Worm (Caenorhabditis elegans) whole organism, L1 larva: ENCODE results near the gene pals-17.

Experiments
- C04F5.9 ChIP-seq: sonication (generic microtip); optimal IDR thresholded peaks from 2 replicates; lab custom pipeline; 2016; ENCODE audit warnings: missing genetic modification characterization, missing compliant biosample characterization
- F16B12.6 ChIP-seq: fragments of 150-350 bp; optimal IDR thresholded peaks from 2 replicates; lab custom pipeline; 2014; ENCODE audit warnings: missing biosample characterization, missing genetic modification characterization
- Y116A8C.19 ChIP-seq: sonication (generic microtip); optimal IDR thresholded peaks from 2 replicates; lab custom pipeline; 2016; ENCODE audit warnings: missing compliant biosample characterization, missing genetic modification characterization, borderline replicate concordance
- aha-1 ChIP-seq: fragments of 150-350 bp; optimal IDR thresholded peaks from 2 replicates; lab custom pipeline; 2014; ENCODE audit warnings: missing biosample characterization, missing genetic modification characterization
- alr-1 ChIP-seq: fragments of 200-800 bp; sonication (Bioruptor generic); optimal IDR thresholded peaks from 2 replicates; lab custom pipeline; 2018; ENCODE audit warnings: borderline replicate concordance, mild to moderate bottlenecking, missing genetic modification characterization, missing compliant biosample characterization
- aly-2 ChIP-seq: fragments of 150-350 bp; optimal IDR thresholded peaks from 2 replicates; lab custom pipeline; 2014; ENCODE audit warnings: missing biosample characterization, missing genetic modification characterization
- ama-1 ChIP-seq: fragments of 150-350 bp; optimal IDR thresholded peaks from 2 replicates; lab custom pipeline; 2014
- blmp-1 ChIP-seq: fragments of 150-350 bp; optimal IDR thresholded peaks from 2 replicates; lab custom pipeline; 2014; ENCODE audit warnings: missing biosample characterization, missing genetic modification characterization
- ceh-82 ChIP-seq, 3 experiments: fragments of 150-350 bp in 1 of 3; sonication (generic microtip) in 2 of 3; optimal IDR thresholded peaks; 2 replicates each; lab custom pipeline; 2014 to 2017; ENCODE audit warnings: missing biosample characterization in 3 of 3, missing genetic modification characterization in 3 of 3
- ceh-90 ChIP-seq: sonication (generic microtip); optimal IDR thresholded peaks from 2 replicates; lab custom pipeline; 2016; ENCODE audit warnings: missing genetic modification characterization, missing compliant biosample characterization
- efl-1 ChIP-seq, 4 experiments: fragments of 150-350 bp; optimal IDR thresholded peaks in 3 of 4; peaks in 1 of 4; 1 replicate in 1 of 4; 2 replicates in 3 of 4; lab custom pipeline; 2014; ENCODE audit warnings: missing biosample characterization in 2 of 4, missing genetic modification characterization in 2 of 4, missing genetic modification reagents in 2 of 4
- efl-3 ChIP-seq: fragments of 200-800 bp; sonication (Bioruptor generic); optimal IDR thresholded peaks from 2 replicates; lab custom pipeline; 2018; ENCODE audit warnings: mild to moderate bottlenecking, missing genetic modification characterization, missing compliant biosample characterization
- egl-13 ChIP-seq: sonication (generic microtip); optimal IDR thresholded peaks from 2 replicates; lab custom pipeline; 2016; ENCODE audit warnings: missing genotype, missing genetic modification reagents, missing genetic modification characterization, missing compliant biosample characterization
- elt-2 ChIP-seq: sonication (generic microtip); optimal IDR thresholded peaks from 2 replicates; lab custom pipeline; 2016; ENCODE audit warnings: missing genetic modification characterization, mild to moderate bottlenecking, inconsistent platforms, missing compliant biosample characterization, missing genetic modification reagents
- elt-3 ChIP-seq, 6 experiments: fragments of 150-350 bp in 1 of 6; sonication (generic microtip); optimal IDR thresholded peaks; 2 replicates each; lab custom pipeline; 2017 to 2018; ENCODE audit warnings: missing biosample characterization in 6 of 6, missing genetic modification characterization in 6 of 6, inconsistent platforms in 1 of 6
- ets-5 ChIP-seq: fragments of 200-800 bp; sonication (Bioruptor generic); IDR thresholded peaks from 2 replicates; pipeline ENCODE4 v1.3.6; 2022; ENCODE audit warnings: missing genetic modification characterization, missing compliant biosample characterization
- fkh-10 ChIP-seq: sonication (generic microtip); optimal IDR thresholded peaks from 2 replicates; lab custom pipeline; 2017; ENCODE audit warnings: missing biosample characterization, missing genetic modification reagents, missing genetic modification characterization
- fkh-4 ChIP-seq: sonication (generic microtip); optimal IDR thresholded peaks from 2 replicates; lab custom pipeline; 2016; ENCODE audit warnings: missing compliant biosample characterization, missing genetic modification characterization, borderline replicate concordance
- fos-1 ChIP-seq: fragments of 150-350 bp; optimal IDR thresholded peaks from 2 replicates; lab custom pipeline; 2014; ENCODE audit warnings: missing biosample characterization, missing genetic modification characterization
- hlh-17 ChIP-seq: fragments of 200-800 bp; sonication (Bioruptor generic); optimal IDR thresholded peaks from 2 replicates; lab custom pipeline; 2018; ENCODE audit warnings: missing genetic modification characterization, mild to moderate bottlenecking, missing compliant biosample characterization, moderate library complexity, borderline replicate concordance
- isw-1 ChIP-seq: fragments of 200-800 bp; sonication (Bioruptor generic); IDR thresholded peaks from 2 replicates; pipeline ENCODE4 v1.3.6; 2022; ENCODE audit warnings: missing genetic modification characterization, missing compliant biosample characterization
- lin-13 ChIP-seq: fragments of 150-350 bp; optimal IDR thresholded peaks from 2 replicates; lab custom pipeline; 2014; ENCODE audit warnings: missing biosample characterization, missing genetic modification reagents, missing genetic modification characterization
- lin-14 ChIP-seq: fragments of 200-800 bp; sonication (Bioruptor generic); optimal IDR thresholded peaks from 2 replicates; lab custom pipeline; 2018; ENCODE audit warnings: mild to moderate bottlenecking, missing genetic modification characterization, moderate library complexity, missing compliant biosample characterization
- lin-15B ChIP-seq: fragments of 150-350 bp; sonication (generic microtip); optimal IDR thresholded peaks from 3 replicates; lab custom pipeline; 2014; ENCODE audit warnings: missing biosample characterization, missing genetic modification characterization
- lin-35 ChIP-seq, 2 experiments: fragments of 150-350 bp; optimal IDR thresholded peaks; 2 replicates each; lab custom pipeline; 2014; ENCODE audit warnings: missing biosample characterization in 2 of 2, missing genetic modification characterization in 2 of 2, missing genetic modification reagents in 2 of 2
- mab-9 ChIP-seq: fragments of 200-800 bp; sonication (Bioruptor generic); IDR thresholded peaks from 2 replicates; pipeline ENCODE4 v1.3.6; 2022; ENCODE audit warnings: missing genetic modification reagents, missing genetic modification characterization, missing compliant biosample characterization
- mep-1 ChIP-seq: fragments of 150-350 bp; optimal IDR thresholded peaks from 2 replicates; lab custom pipeline; 2014; ENCODE audit warnings: missing biosample characterization, missing genetic modification characterization
- nhr-12 ChIP-seq: sonication (generic microtip); optimal IDR thresholded peaks from 2 replicates; lab custom pipeline; 2017; ENCODE audit warnings: missing biosample characterization, missing genetic modification characterization
- nhr-19 ChIP-seq: fragments of 200-800 bp; sonication (Bioruptor generic); conservative IDR thresholded peaks from 2 replicates; pipeline ENCODE4 v1.3.6; 2022; ENCODE audit warnings: missing genetic modification characterization, missing compliant biosample characterization
- nhr-20 ChIP-seq: sonication (generic microtip); optimal IDR thresholded peaks from 2 replicates; lab custom pipeline; 2016; ENCODE audit warnings: mild to moderate bottlenecking, missing genetic modification characterization, missing compliant biosample characterization
- nhr-47 ChIP-seq: sonication (generic microtip); optimal IDR thresholded peaks from 2 replicates; lab custom pipeline; 2016; ENCODE audit warnings: mild to moderate bottlenecking, missing genetic modification characterization, moderate library complexity, missing compliant biosample characterization
- nhr-71 ChIP-seq: sonication (generic microtip); optimal IDR thresholded peaks from 2 replicates; lab custom pipeline; 2016; ENCODE audit warnings: mild to moderate bottlenecking, missing genetic modification characterization, moderate library complexity, missing compliant biosample characterization
- nhr-85 ChIP-seq: sonication (generic microtip); peaks from one replicate; lab custom pipeline; 2016; ENCODE audit warnings: missing genetic modification characterization, inconsistent platforms, missing compliant biosample characterization
- nhr-90 ChIP-seq: sonication (generic microtip); optimal IDR thresholded peaks from 2 replicates; lab custom pipeline; 2016; ENCODE audit warnings: mild to moderate bottlenecking, missing genetic modification characterization, missing compliant biosample characterization; ENCODE audit not compliant: poor library complexity
- pax-3 ChIP-seq: fragments of 200-800 bp; sonication (Bioruptor generic); optimal IDR thresholded peaks from 2 replicates; lab custom pipeline; 2018; ENCODE audit warnings: mild to moderate bottlenecking, missing genetic modification characterization, moderate library complexity, missing compliant biosample characterization
- snu-23 ChIP-seq: sonication (generic microtip); optimal IDR thresholded peaks from 2 replicates; lab custom pipeline; 2016; ENCODE audit warnings: missing genetic modification characterization, missing compliant biosample characterization
- sup-37 ChIP-seq: fragments of 200-800 bp; sonication (Bioruptor generic); optimal IDR thresholded peaks from 2 replicates; lab custom pipeline; 2018; ENCODE audit warnings: mild to moderate bottlenecking, missing genetic modification characterization, missing compliant biosample characterization
- swsn-7 ChIP-seq: sonication (generic microtip); optimal IDR thresholded peaks from 2 replicates; lab custom pipeline; 2016; ENCODE audit warnings: missing genetic modification characterization, missing compliant biosample characterization
- tbx-2 ChIP-seq: sonication (generic microtip); optimal IDR thresholded peaks from 2 replicates; lab custom pipeline; 2016; ENCODE audit warnings: missing genetic modification characterization, missing compliant biosample characterization
- unc-62 ChIP-seq: fragments of 150-350 bp; optimal IDR thresholded peaks from 2 replicates; lab custom pipeline; 2014; ENCODE audit warnings: missing biosample characterization, missing genetic modification reagents, missing genetic modification characterization
- unc-86 ChIP-seq: sonication (generic microtip); optimal IDR thresholded peaks from 2 replicates; lab custom pipeline; 2016; ENCODE audit warnings: missing genetic modification characterization, missing compliant biosample characterization
- unc-98 ChIP-seq: fragments of 200-800 bp; sonication (Bioruptor generic); IDR thresholded peaks from 2 replicates; pipeline ENCODE4 v1.3.6; 2022; ENCODE audit warnings: missing genetic modification characterization, missing compliant biosample characterization
- ztf-11 ChIP-seq, 2 experiments: sonication (generic microtip); optimal IDR thresholded peaks; 2 replicates each; lab custom pipeline; 2016 to 2017; ENCODE audit warnings: missing genetic modification characterization in 2 of 2, missing biosample characterization in 1 of 2, missing compliant biosample characterization in 1 of 2

pals-17 gene

ce11 chrIII:1401497-1401990, 9.9 kb upstream of the pals-17 start, which contains the start of gene pals-19:
Gene pals-19 (plus strand): TSS chrIII:1401940.
- TF ChIP-seq lin-35 (GFP tag; optimal IDR thresholded peaks at IDR 0.05; lab: Kevin White, UChicago) (peak in 1 of 2 experiments; percentile 9), C04F5.9 (tag; lab: Kevin White, UChicago) (no peak), elt-2 (tag; lab: Kevin White, UChicago) (peak; percentile 78)

- no peak for TF ChIP-seq lin-15B (tag; lab: Kevin White, UChicago)
- TF ChIP-seq tbx-2 (tag; lab: Kevin White, UChicago): no peak
- TF ChIP-seq isw-1 (GFP tag; lab: Robert Waterston, UW): no peak
- TF ChIP-seq nhr-71 (tag; lab: Kevin White, UChicago): no peak
- TF ChIP-seq nhr-19: no peak
- TF ChIP-seq sup-37 (GFP tag; lab: Kevin White, UChicago): no peak
- TF ChIP-seq elt-2 (tag; lab: Kevin White, UChicago): no peak
- no peak for TF ChIP-seq egl-13 (tag; lab: Kevin White, UChicago)
- TF ChIP-seq alr-1 (tag; lab: Kevin White, UChicago): no peak
- no peak for TF ChIP-seq mab-9 (GFP tag; lab: Robert Waterston, UW)
- no peak for TF ChIP-seq fkh-4 (tag; lab: Kevin White, UChicago)
- TF ChIP-seq lin-14 (GFP tag; lab: Kevin White, UChicago): no peak
- no peak for TF ChIP-seq unc-86
- no peak for TF ChIP-seq ceh-90 (tag; lab: Kevin White, UChicago)
- TF ChIP-seq fos-1 (tag; lab: Kevin White, UChicago): no peak
Measured at ce11 chrIII:1399670-1400069, 8.0 kb upstream of the pals-17 start, which contains the start of gene pals-16. Gene pals-16 (plus strand): TSS chrIII:1399970.

- TF ChIP-seq elt-2 (tag; lab: Kevin White, UChicago) (peak; percentile 86), ztf-11 (tag; optimal IDR thresholded peaks at IDR 0.05; lab: Kevin White, UChicago) (no peak)
Measured at ce11 chrIII:1398183-1398582, 6.5 kb upstream of the pals-17 start.

- TF ChIP-seq isw-1 (GFP tag; lab: Robert Waterston, UW) (no peak), elt-2 (tag; lab: Kevin White, UChicago) (peak; percentile 17), ets-5 (GFP tag; lab: Robert Waterston, UW) (no peak), mep-1 (tag; lab: Kevin White, UChicago) (no peak), ceh-82 (tag; optimal IDR thresholded peaks at IDR 0.05; lab: Kevin White, UChicago) (no peak), blmp-1 (no peak)
- TF ChIP-seq, all 84 proteins: peak for 1
Measured at ce11 chrIII:1395355-1395754, 3.7 kb upstream of the pals-17 start.

- no peak for TF ChIP-seq snu-23
- TF ChIP-seq pax-3: no peak
- no peak for TF ChIP-seq aly-2 (tag; lab: Kevin White, UChicago)
- TF ChIP-seq egl-13 (tag; lab: Kevin White, UChicago): no peak
- no peak for TF ChIP-seq nhr-47 (tag; lab: Kevin White, UChicago)
- TF ChIP-seq C04F5.9 (tag; lab: Kevin White, UChicago): no peak
- no peak for TF ChIP-seq unc-62 (GFP tag; lab: Kevin White, UChicago)
- TF ChIP-seq swsn-7: no peak
- no peak for TF ChIP-seq Y116A8C.19 (tag; lab: Kevin White, UChicago)
- TF ChIP-seq unc-98 (GFP tag; lab: Robert Waterston, UW): no peak
- TF ChIP-seq efl-3 (GFP tag; lab: Kevin White, UChicago): no peak
- TF ChIP-seq aha-1: no peak
- no peak for TF ChIP-seq F16B12.6 (tag; lab: Kevin White, UChicago)
- no peak for TF ChIP-seq lin-13
- no peak for TF ChIP-seq ceh-82 (tag; optimal IDR thresholded peaks at IDR 0.05; lab: Kevin White, UChicago)
- no peak for TF ChIP-seq nhr-12 (tag; lab: Kevin White, UChicago)
- no peak for TF ChIP-seq ceh-90 (tag; lab: Kevin White, UChicago)
- TF ChIP-seq efl-1 (optimal IDR thresholded peaks at IDR 0.05; lab: Kevin White, UChicago): no peak
- TF ChIP-seq efl-1 (GFP tag; optimal IDR thresholded peaks at IDR 0.05 in 1 of 2; lab: Kevin White, UChicago): peak in 1 of 2 experiments; percentile 86
- no peak for TF ChIP-seq hlh-17
- TF ChIP-seq fkh-10 (GFP tag; lab: Kevin White, UChicago): no peak
- no peak for TF ChIP-seq elt-3 (tag; optimal IDR thresholded peaks at IDR 0.05; lab: Kevin White, UChicago)
- TF ChIP-seq nhr-85 (tag; lab: Kevin White, UChicago): no peak
- TF ChIP-seq nhr-20 (tag; lab: Kevin White, UChicago): peak; percentile 6
- no peak for TF ChIP-seq ama-1 (lab: Kevin White, UChicago)
- TF ChIP-seq lin-14 (GFP tag; lab: Kevin White, UChicago): no peak
- TF ChIP-seq nhr-90 (tag; lab: Kevin White, UChicago): peak; percentile 19
Measured at ce11 chrIII:1392763-1393162, 1.1 kb upstream of the pals-17 start.
